Worm (Caenorhabditis elegans) whole organism, L4 larva: ENCODE data around the gene sod-4.

Experiments used
- F10B5.3 ChIP-seq: sonication (generic microtip); optimal IDR thresholded peaks from 2 replicates; lab custom pipeline; 2016; ENCODE audit warnings: mild to moderate bottlenecking, missing genetic modification characterization, missing compliant biosample characterization
- T20F7.1 ChIP-seq: fragments of 200-800 bp; sonication (Bioruptor generic); optimal IDR thresholded peaks from 2 replicates; lab custom pipeline; 2018; ENCODE audit warnings: mild to moderate bottlenecking, missing genetic modification characterization, missing compliant biosample characterization
- Y105C5A.15 ChIP-seq: fragments of 200-800 bp; sonication (Bioruptor generic); IDR thresholded peaks from 2 replicates; pipeline ENCODE4 v1.3.6; 2022; ENCODE audit warnings: missing genetic modification characterization, missing compliant biosample characterization
- ZK337.2 ChIP-seq: fragments of 200-800 bp; sonication (Bioruptor generic); IDR thresholded peaks from 2 replicates; pipeline ENCODE4 v1.3.6; 2022; ENCODE audit warnings: missing genetic modification reagents, missing genetic modification characterization, missing compliant biosample characterization
- ZK546.5 ChIP-seq, 2 experiments: sonication (generic microtip); optimal IDR thresholded peaks; 2 replicates each; lab custom pipeline; 2017; ENCODE audit warnings: missing biosample characterization in 2 of 2, missing genetic modification characterization in 2 of 2
- ama-1 ChIP-seq: fragments of 150-350 bp; optimal IDR thresholded peaks from 2 replicates; lab custom pipeline; 2014; ENCODE audit warnings: inconsistent platforms, mixed read lengths
- arid-1 ChIP-seq: fragments of 200-800 bp; sonication (Bioruptor generic); conservative IDR thresholded peaks from 2 replicates; pipeline ENCODE4 v1.3.6; 2022; ENCODE audit warnings: missing genetic modification reagents, missing genetic modification characterization, missing compliant biosample characterization
- attf-4 ChIP-seq: sonication (generic microtip); optimal IDR thresholded peaks from 3 replicates; lab custom pipeline; 2017; ENCODE audit warnings: missing biosample characterization, missing genetic modification characterization
- ceh-28 ChIP-seq: fragments of 150-350 bp; optimal IDR thresholded peaks from 2 replicates; lab custom pipeline; 2014; ENCODE audit warnings: missing biosample characterization, missing genetic modification reagents, missing genetic modification characterization
- ceh-82 ChIP-seq: sonication (generic microtip); optimal IDR thresholded peaks from 2 replicates; lab custom pipeline; 2017; ENCODE audit warnings: missing biosample characterization, missing genetic modification characterization
- daf-16 ChIP-seq, 3 experiments: sonication (generic microtip); optimal IDR thresholded peaks; 2 replicates each; lab custom pipeline; 2016 to 2017; ENCODE audit warnings: missing genetic modification characterization in 3 of 3, missing genetic modification reagents in 3 of 3, mild to moderate bottlenecking in 2 of 3, missing compliant biosample characterization in 2 of 3, missing biosample characterization in 1 of 3, moderate library complexity in 1 of 3
- daf-19 ChIP-seq: fragments of 200-800 bp; sonication (Bioruptor generic); conservative IDR thresholded peaks from 2 replicates; pipeline ENCODE4 v1.3.6; 2022; ENCODE audit warnings: missing genetic modification characterization, missing compliant biosample characterization
- dmd-6 ChIP-seq: fragments of 200-800 bp; sonication (Bioruptor generic); IDR thresholded peaks from 2 replicates; pipeline ENCODE4 v1.3.6; 2022; ENCODE audit warnings: missing genetic modification reagents, missing genetic modification characterization, missing compliant biosample characterization
- dmd-9 ChIP-seq: fragments of 200-800 bp; sonication (Bioruptor generic); IDR thresholded peaks from 2 replicates; pipeline ENCODE4 v1.3.6; 2022; ENCODE audit warnings: missing genetic modification reagents, missing genetic modification characterization, missing compliant biosample characterization
- dpl-1 ChIP-seq: fragments of 150-350 bp; optimal IDR thresholded peaks from 2 replicates; lab custom pipeline; 2014; ENCODE audit warnings: missing biosample characterization, missing genetic modification reagents, missing genetic modification characterization
- duxl-1 ChIP-seq: sonication (generic microtip); optimal IDR thresholded peaks from 2 replicates; lab custom pipeline; 2016; ENCODE audit warnings: mild to moderate bottlenecking, missing genetic modification characterization, moderate library complexity, missing compliant biosample characterization; ENCODE audit not compliant: poor library complexity
- dve-1 ChIP-seq: sonication (generic microtip); optimal IDR thresholded peaks from 2 replicates; lab custom pipeline; 2017; ENCODE audit warnings: antibody characterized with exemption, mild to moderate bottlenecking, missing genetic modification characterization, missing compliant biosample characterization; ENCODE audit not compliant: insufficient read depth
- gei-8 ChIP-seq: fragments of 200-800 bp; sonication (Bioruptor generic); optimal IDR thresholded peaks from 2 replicates; lab custom pipeline; 2018; ENCODE audit warnings: mild to moderate bottlenecking, missing genetic modification characterization, missing compliant biosample characterization
- hif-1 ChIP-seq, 2 experiments: sonication (generic microtip); optimal IDR thresholded peaks; 2 replicates each; lab custom pipeline; 2016 to 2017; ENCODE audit warnings: missing compliant biosample characterization in 2 of 2, missing genetic modification characterization in 2 of 2, missing genetic modification reagents in 2 of 2, missing genotype in 2 of 2, mild to moderate bottlenecking in 1 of 2
- hlh-11 ChIP-seq: fragments of 200-800 bp; sonication (Bioruptor generic); optimal IDR thresholded peaks from 2 replicates; lab custom pipeline; 2018; ENCODE audit warnings: mild to moderate bottlenecking, missing genetic modification characterization, missing compliant biosample characterization
- hlh-30 ChIP-seq: sonication (generic microtip); optimal IDR thresholded peaks from 2 replicates; lab custom pipeline; 2017; ENCODE audit warnings: antibody characterized with exemption, mild to moderate bottlenecking, missing genetic modification characterization, missing compliant biosample characterization; ENCODE audit not compliant: insufficient read depth
- hmg-1.1 ChIP-seq: fragments of 200-800 bp; sonication (Bioruptor generic); IDR thresholded peaks from 2 replicates; pipeline ENCODE4 v1.3.6; 2022; ENCODE audit warnings: missing genetic modification reagents, missing genetic modification characterization, missing compliant biosample characterization
- jun-1 ChIP-seq: fragments of 150-350 bp; optimal IDR thresholded peaks from 2 replicates; lab custom pipeline; 2014; ENCODE audit warnings: missing biosample characterization, missing genetic modification reagents, missing genetic modification characterization
- lim-7 ChIP-seq: fragments of 200-800 bp; sonication (Bioruptor generic); IDR thresholded peaks from 2 replicates; pipeline ENCODE4 v1.3.6; 2022; ENCODE audit warnings: missing genetic modification characterization, missing compliant biosample characterization
- lin-38 ChIP-seq: fragments of 200-800 bp; sonication (Bioruptor generic); IDR thresholded peaks from 2 replicates; pipeline ENCODE4 v1.3.6; 2022; ENCODE audit warnings: missing genetic modification reagents, missing genetic modification characterization, missing compliant biosample characterization
- lsy-2 ChIP-seq, 2 experiments: fragments of 150-350 bp in 1 of 2; sonication (generic microtip) in 1 of 2; optimal IDR thresholded peaks; 2 replicates each; lab custom pipeline; 2014 to 2017; ENCODE audit warnings: missing biosample characterization in 2 of 2, missing genetic modification characterization in 2 of 2
- madf-5 ChIP-seq, 2 experiments: fragments of 200-800 bp; sonication (Bioruptor generic); IDR thresholded peaks; 2 replicates each; pipeline ENCODE4 v1.3.6; 2022; ENCODE audit warnings: missing compliant biosample characterization in 2 of 2, missing genetic modification characterization in 2 of 2
- mep-1 ChIP-seq: fragments of 150-350 bp; sonication (generic microtip); optimal IDR thresholded peaks from 3 replicates; lab custom pipeline; 2014; ENCODE audit warnings: missing biosample characterization, missing genetic modification characterization
- mes-2 ChIP-seq: sonication (generic microtip); optimal IDR thresholded peaks from 2 replicates; lab custom pipeline; 2016; ENCODE audit warnings: missing genotype, mild to moderate bottlenecking, missing genetic modification characterization, missing compliant biosample characterization; ENCODE audit not compliant: poor library complexity, severe bottlenecking
- mxl-3 ChIP-seq: fragments of 200-800 bp; sonication (Bioruptor generic); optimal IDR thresholded peaks from 2 replicates; lab custom pipeline; 2018; ENCODE audit warnings: mild to moderate bottlenecking, missing genetic modification characterization, missing compliant biosample characterization
- nhr-102 ChIP-seq: sonication (generic microtip); optimal IDR thresholded peaks from 2 replicates; lab custom pipeline; 2016; ENCODE audit warnings: mild to moderate bottlenecking, missing genetic modification characterization, moderate library complexity, missing compliant biosample characterization
- nhr-25 ChIP-seq: sonication (generic microtip); optimal IDR thresholded peaks from 2 replicates; lab custom pipeline; 2017; ENCODE audit warnings: missing genetic modification characterization, mild to moderate bottlenecking, missing compliant biosample characterization, antibody characterized with exemption, moderate library complexity, borderline replicate concordance; ENCODE audit not compliant: insufficient read depth
- nhr-28 ChIP-seq: fragments of 150-350 bp; optimal IDR thresholded peaks from 2 replicates; lab custom pipeline; 2014; ENCODE audit warnings: missing biosample characterization, missing genetic modification characterization
- nhr-48 ChIP-seq: sonication (generic microtip); optimal IDR thresholded peaks from 2 replicates; lab custom pipeline; 2016; ENCODE audit warnings: mild to moderate bottlenecking, missing genetic modification characterization, missing compliant biosample characterization
- nhr-77 ChIP-seq: fragments of 150-350 bp; optimal IDR thresholded peaks from 2 replicates; lab custom pipeline; 2014; ENCODE audit warnings: missing biosample characterization, missing genetic modification characterization
- rbr-2 ChIP-seq: sonication (generic microtip); optimal IDR thresholded peaks from 2 replicates; lab custom pipeline; 2016; ENCODE audit warnings: missing genotype, missing genetic modification characterization, missing compliant biosample characterization
- saeg-2 ChIP-seq: fragments of 200-800 bp; sonication (Bioruptor generic); IDR thresholded peaks from 2 replicates; pipeline ENCODE4 v1.3.6; 2022; ENCODE audit warnings: missing genetic modification reagents, missing genetic modification characterization, missing compliant biosample characterization
- unc-130 ChIP-seq: sonication (generic microtip); optimal IDR thresholded peaks from 2 replicates; lab custom pipeline; 2016; ENCODE audit warnings: missing genetic modification reagents, missing genetic modification characterization, missing compliant biosample characterization
- unc-39 ChIP-seq: sonication (generic microtip); optimal IDR thresholded peaks from 2 replicates; lab custom pipeline; 2017; ENCODE audit warnings: missing biosample characterization, missing genetic modification characterization
- unc-62 ChIP-seq, 3 experiments: fragments of 150-350 bp in 1 of 3; sonication (generic microtip); optimal IDR thresholded peaks in 2 of 3; peaks in 1 of 3; 1 replicate in 1 of 3; 2 replicates in 2 of 3; lab custom pipeline; 2014 to 2017; ENCODE audit warnings: missing biosample characterization in 3 of 3, missing genetic modification characterization in 3 of 3, missing genetic modification reagents in 3 of 3, missing genotype in 1 of 3
- vab-7 ChIP-seq: fragments of 200-800 bp; sonication (Bioruptor generic); IDR thresholded peaks from 2 replicates; pipeline ENCODE4 v1.3.6; 2022; ENCODE audit warnings: missing genetic modification reagents, missing genetic modification characterization, missing compliant biosample characterization
- zfp-3 ChIP-seq: fragments of 200-800 bp; sonication (Bioruptor generic); conservative IDR thresholded peaks from 2 replicates; pipeline ENCODE4 v1.3.6; 2022; ENCODE audit warnings: missing genetic modification reagents, missing genetic modification characterization, missing compliant biosample characterization

sod-4 gene

DNA sequence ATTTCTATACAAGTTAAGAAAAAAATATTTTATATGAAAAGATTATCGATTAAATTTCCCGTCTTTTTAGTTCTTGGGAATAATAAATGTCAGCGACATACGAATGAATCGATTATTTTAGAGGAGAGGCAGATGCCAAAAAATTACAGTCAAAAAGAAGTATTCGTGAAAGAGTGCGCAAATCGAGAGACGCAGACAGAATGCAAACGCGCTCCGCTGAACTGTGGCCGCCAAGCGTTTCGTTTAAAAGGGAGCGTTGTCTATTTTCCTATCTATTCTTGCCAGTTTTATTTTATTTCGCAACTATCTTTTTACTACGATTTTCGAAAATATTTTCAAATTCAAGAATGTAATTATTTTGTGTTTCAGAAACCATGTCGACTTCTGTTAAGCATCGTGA lies 33.1 kb downstream of the sod-4 start, which contains the start of gene baf-1 (continued):
- peak; percentile 32 for TF ChIP-seq hlh-30 (tag; lab: Kevin White, UChicago)
- TF ChIP-seq F10B5.3 = no peak
- TF ChIP-seq ceh-82 (tag; lab: Kevin White, UChicago) = no peak
- peak; percentile 44 for TF ChIP-seq nhr-102 (tag; lab: Kevin White, UChicago)
- no peak for TF ChIP-seq daf-19 (GFP tag; lab: Robert Waterston, UW)
- TF ChIP-seq ceh-28 (tag; lab: Kevin White, UChicago) = peak; percentile 11
- TF ChIP-seq T20F7.1 (GFP tag; lab: Kevin White, UChicago) = no peak
- TF ChIP-seq nhr-48 (tag; lab: Kevin White, UChicago) = no peak
- TF ChIP-seq lim-7 = no peak
- TF ChIP-seq mxl-3 (GFP tag; lab: Kevin White, UChicago) = no peak
- peak; percentile 73 for TF ChIP-seq dve-1 (tag; lab: Kevin White, UChicago)
- no peak for TF ChIP-seq ZK337.2 (GFP tag; lab: Robert Waterston, UW)
- TF ChIP-seq unc-39 (tag; lab: Kevin White, UChicago) = no peak
- peak; percentile 31; the same call in 1 of the 2 replicates for TF ChIP-seq zfp-3 (GFP tag; lab: Robert Waterston, UW)
- no peak for TF ChIP-seq saeg-2
- TF ChIP-seq hif-1 (tag; optimal IDR thresholded peaks at IDR 0.05; lab: Kevin White, UChicago) = peak in 1 of 2 experiments; percentile 31
- no peak for TF ChIP-seq attf-4 (tag; lab: Kevin White, UChicago)
- TF ChIP-seq arid-1 = peak; percentile 55; the same call in 1 of the 2 replicates
- TF ChIP-seq, all 104 proteins: peak for 24

DNA sequence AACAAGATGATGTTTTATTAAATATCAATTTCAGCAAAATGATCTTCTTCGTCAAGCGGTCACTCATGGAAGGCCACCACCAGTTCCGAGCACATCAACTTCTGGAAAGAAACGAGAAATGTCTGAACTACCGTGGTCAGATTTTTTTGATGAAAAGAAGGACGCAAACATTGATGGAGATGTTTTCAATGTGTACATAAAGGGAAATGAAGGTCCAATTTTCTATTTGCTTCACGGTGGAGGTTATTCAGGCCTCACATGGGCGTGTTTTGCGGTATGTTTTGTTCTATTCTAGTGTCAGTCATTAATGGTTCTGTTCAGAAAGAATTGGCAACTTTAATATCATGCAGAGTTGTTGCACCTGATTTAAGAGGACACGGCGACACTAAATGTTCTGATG lies 34.3 kb downstream of the sod-4 start, which contains the start of gene B0464.6:
Gene B0464.6 (minus strand): TSS at position 101 of the 400 bp plus-strand sequence.
- TF ChIP-seq madf-5 (GFP tag; IDR thresholded peaks at IDR 0.05; lab: Robert Waterston, UW) (no peak), unc-62 (GFP tag; optimal IDR thresholded peaks at IDR 0.05 in 1 of 2; lab: Kevin White, UChicago) (peak in 1 of 2 experiments; percentile 65), unc-62 (tag; optimal IDR thresholded peaks at IDR 0.05; lab: Kevin White, UChicago) (no peak), dmd-9 (GFP tag; lab: Robert Waterston, UW) (no peak)

DNA sequence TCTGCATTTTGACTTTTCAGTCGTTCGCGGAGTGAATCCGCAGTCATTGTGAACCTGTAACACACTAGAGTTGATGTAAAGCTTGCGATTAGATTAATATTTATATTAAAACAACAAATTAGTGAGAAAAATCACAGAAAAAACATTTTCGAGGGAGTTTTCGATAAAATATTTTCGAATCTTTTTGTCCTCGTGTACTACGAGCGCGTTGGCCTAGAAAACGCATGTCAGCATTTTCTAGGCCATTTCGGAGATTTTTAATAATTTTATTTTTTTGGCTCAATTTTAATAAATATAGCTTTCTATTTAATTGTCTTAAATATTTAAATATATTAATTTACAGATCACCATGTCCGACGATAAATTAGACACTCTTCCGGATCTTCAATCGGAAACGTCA lies 34.8 kb downstream of the sod-4 start, which contains the start of gene B0464.9:
Gene B0464.9 (plus strand): TSS at position 344 of the 400 bp plus-strand sequence.
- TF ChIP-seq hmg-1.1 = no peak
- peak; percentile 14 for TF ChIP-seq nhr-28 (tag; lab: Kevin White, UChicago)
- TF ChIP-seq nhr-102 (tag; lab: Kevin White, UChicago) = peak; percentile 30
- peak; percentile 77 for TF ChIP-seq lin-38 (GFP tag; lab: Robert Waterston, UW)
- peak; percentile 96 for TF ChIP-seq mes-2 (tag; lab: Kevin White, UChicago)
- TF ChIP-seq lsy-2 (tag; optimal IDR thresholded peaks at IDR 0.05; lab: Kevin White, UChicago) = peak in 1 of 2 experiments; percentile 80
- TF ChIP-seq unc-130 = peak; percentile 85
- TF ChIP-seq nhr-77 (tag; lab: Kevin White, UChicago) = no peak
- TF ChIP-seq ZK546.5 (tag; optimal IDR thresholded peaks at IDR 0.05; lab: Kevin White, UChicago) = no peak
- peak; percentile 51 for TF ChIP-seq dve-1 (tag; lab: Kevin White, UChicago)
- TF ChIP-seq gei-8 = no peak
- TF ChIP-seq duxl-1 = peak; percentile 68
- no peak for TF ChIP-seq daf-16 (GFP tag; optimal IDR thresholded peaks at IDR 0.05; lab: Kevin White, UChicago)
- TF ChIP-seq daf-16 (tag; optimal IDR thresholded peaks at IDR 0.05; lab: Kevin White, UChicago) = peak; percentile 14
- no peak for TF ChIP-seq vab-7 (GFP tag; lab: Robert Waterston, UW)
- peak; percentile 36 for TF ChIP-seq mep-1
- TF ChIP-seq jun-1 (tag; lab: Kevin White, UChicago) = no peak
- TF ChIP-seq saeg-2 = no peak
- TF ChIP-seq Y105C5A.15 = no peak
- TF ChIP-seq dpl-1 = peak; percentile 78
- no peak for TF ChIP-seq nhr-25
- peak; percentile 16 for TF ChIP-seq hlh-11 (tag; lab: Kevin White, UChicago)
- TF ChIP-seq rbr-2 (tag; lab: Kevin White, UChicago) = peak; percentile 13
- TF ChIP-seq hif-1 (tag; optimal IDR thresholded peaks at IDR 0.05; lab: Kevin White, UChicago) = peak in 1 of 2 experiments; percentile 78
- no peak for TF ChIP-seq ama-1 (lab: Kevin White, UChicago)
- TF ChIP-seq dmd-6 (GFP tag; lab: Robert Waterston, UW) = peak; percentile 40
